Fruit fly (Drosophila melanogaster): Measurements from ENCODE around the gene Gas41.

dm6 chr2L:6970813-6971212 lies 20.8 kb upstream of the Gas41 start:
- TF ChIP-seq toe (GFP tag; optimal IDR thresholded peaks at IDR 0.05) (no peak), CG33017 (tag; optimal IDR thresholded peaks at IDR 0.05) (no peak), Hr96 (GFP tag; optimal IDR thresholded peaks at IDR 0.05) (no peak), CG11617 (GFP tag; optimal IDR thresholded peaks at IDR 0.05) (no peak), tj (GFP tag; optimal IDR thresholded peaks at IDR 0.05) (no peak), pad (GFP tag; optimal IDR thresholded peaks at IDR 0.05) (no peak), cic (GFP tag; optimal IDR thresholded peaks at IDR 0.05) (no peak), cnc (optimal IDR thresholded peaks at IDR 0.05) (no peak), CG1620 (GFP tag; optimal IDR thresholded peaks at IDR 0.05) (no peak), Clk (GFP tag; optimal IDR thresholded peaks at IDR 0.05) (no peak), CG7045 (GFP tag; optimal IDR thresholded peaks at IDR 0.05) (no peak), ovo (GFP tag; optimal IDR thresholded peaks at IDR 0.05) (no peak), kay (GFP tag; ENCODE audit: borderline replicate concordance) (no peak)
